Worm (Caenorhabditis elegans) whole organism, young adult: ENCODE data around the gene R10E8.5.

Experiments used
- B0019.2 ChIP-seq: fragments of 200-800 bp; sonication (Bioruptor generic); conservative IDR thresholded peaks from 2 replicates; pipeline ENCODE4 v1.3.6; 2022; ENCODE audit warnings: missing genetic modification reagents, missing genetic modification characterization, missing compliant biosample characterization
- B0261.1 ChIP-seq: sonication (generic microtip); optimal IDR thresholded peaks from 2 replicates; lab custom pipeline; 2016; ENCODE audit warnings: mild to moderate bottlenecking, missing genetic modification characterization, moderate library complexity, missing compliant biosample characterization
- C06A6.2 ChIP-seq: fragments of 200-800 bp; sonication (Bioruptor generic); conservative IDR thresholded peaks from 2 replicates; pipeline ENCODE4 v1.3.6; 2022; ENCODE audit warnings: missing genetic modification characterization, missing compliant biosample characterization
- D2030.7 ChIP-seq: fragments of 200-800 bp; sonication (Bioruptor generic); IDR thresholded peaks from 2 replicates; pipeline ENCODE4 v1.3.6; 2022; ENCODE audit warnings: missing genetic modification reagents, missing genetic modification characterization, missing compliant biosample characterization
- F23B12.7 ChIP-seq: sonication (generic microtip); optimal IDR thresholded peaks from 2 replicates; lab custom pipeline; 2017; ENCODE audit warnings: missing genetic modification characterization, mild to moderate bottlenecking, missing compliant biosample characterization, antibody characterized with exemption, moderate library complexity; ENCODE audit not compliant: insufficient read depth
- F39B2.1 ChIP-seq: fragments of 200-800 bp; sonication (Bioruptor generic); IDR thresholded peaks from 2 replicates; pipeline ENCODE4 v1.3.6; 2022; ENCODE audit warnings: missing genetic modification reagents, missing genetic modification characterization, missing compliant biosample characterization
- F55B11.4 ChIP-seq: sonication (generic microtip); optimal IDR thresholded peaks from 2 replicates; lab custom pipeline; 2016; ENCODE audit warnings: missing compliant biosample characterization, missing genetic modification characterization, borderline replicate concordance; ENCODE audit not compliant: insufficient read depth
- F57A8.1 ChIP-seq: fragments of 200-800 bp; sonication (Bioruptor generic); optimal IDR thresholded peaks from 2 replicates; lab custom pipeline; 2018; ENCODE audit warnings: mild to moderate bottlenecking, missing genetic modification characterization, moderate library complexity, missing compliant biosample characterization
- K11D2.4 ChIP-seq: fragments of 200-800 bp; sonication (Bioruptor generic); IDR thresholded peaks from 2 replicates; pipeline ENCODE4 v1.3.6; 2022; ENCODE audit warnings: missing genetic modification reagents, missing genetic modification characterization, missing compliant biosample characterization
- Y53F4B.3 ChIP-seq: fragments of 200-800 bp; sonication (Bioruptor generic); IDR thresholded peaks from 2 replicates; pipeline ENCODE4 v1.3.6; 2022; ENCODE audit warnings: missing genetic modification reagents, missing genetic modification characterization, missing compliant biosample characterization
- Y53G8AR.9 ChIP-seq: fragments of 200-800 bp; sonication (Bioruptor generic); conservative IDR thresholded peaks from 2 replicates; pipeline ENCODE4 v1.3.6; 2022; ENCODE audit warnings: missing genetic modification reagents, missing genetic modification characterization, missing compliant biosample characterization
- Y79H2A.3 ChIP-seq: fragments of 200-800 bp; sonication (Bioruptor generic); conservative IDR thresholded peaks from 2 replicates; pipeline ENCODE4 v1.3.6; 2022; ENCODE audit warnings: missing genetic modification reagents, missing genetic modification characterization, missing compliant biosample characterization
- ZK185.1 ChIP-seq: sonication (generic microtip); optimal IDR thresholded peaks from 2 replicates; lab custom pipeline; 2016; ENCODE audit warnings: mild to moderate bottlenecking, missing genetic modification characterization, missing compliant biosample characterization; ENCODE audit not compliant: poor library complexity, severe bottlenecking
- aptf-3 ChIP-seq: fragments of 200-800 bp; sonication (Bioruptor generic); IDR thresholded peaks from 2 replicates; pipeline ENCODE4 v1.3.6; 2022; ENCODE audit warnings: missing genetic modification characterization, missing compliant biosample characterization
- athp-1 ChIP-seq: sonication (generic microtip); optimal IDR thresholded peaks from 2 replicates; lab custom pipeline; 2017; ENCODE audit warnings: mild to moderate bottlenecking, missing genetic modification characterization, missing compliant biosample characterization
- attf-3 ChIP-seq: fragments of 200-800 bp; sonication (Bioruptor generic); conservative IDR thresholded peaks from 2 replicates; pipeline ENCODE4 v1.3.6; 2022; ENCODE audit warnings: missing genetic modification reagents, missing genetic modification characterization, missing compliant biosample characterization
- ceh-91 ChIP-seq: fragments of 200-800 bp; sonication (Bioruptor generic); IDR thresholded peaks from 2 replicates; pipeline ENCODE4 v1.3.6; 2022; ENCODE audit warnings: missing genetic modification reagents, missing genetic modification characterization, missing compliant biosample characterization
- dpl-1 ChIP-seq: fragments of 150-350 bp; optimal IDR thresholded peaks from 2 replicates; lab custom pipeline; 2014; ENCODE audit warnings: missing biosample characterization, missing genetic modification reagents, missing genetic modification characterization
- egl-44 ChIP-seq: fragments of 200-800 bp; sonication (Bioruptor generic); IDR thresholded peaks from 2 replicates; pipeline ENCODE4 v1.3.6; 2022; ENCODE audit warnings: missing genetic modification reagents, missing genetic modification characterization, missing compliant biosample characterization
- egrh-3 ChIP-seq: fragments of 200-800 bp; sonication (Bioruptor generic); IDR thresholded peaks from 2 replicates; pipeline ENCODE4 v1.3.6; 2022; ENCODE audit warnings: missing genetic modification reagents, missing genetic modification characterization, missing compliant biosample characterization
- fkh-3 ChIP-seq: sonication (generic microtip); optimal IDR thresholded peaks from 2 replicates; lab custom pipeline; 2016; ENCODE audit warnings: mild to moderate bottlenecking, missing genetic modification characterization, missing compliant biosample characterization
- hlh-26 ChIP-seq: fragments of 200-800 bp; sonication (Bioruptor generic); conservative IDR thresholded peaks from 2 replicates; pipeline ENCODE4 v1.3.6; 2022; ENCODE audit warnings: missing genetic modification reagents, missing genetic modification characterization, missing compliant biosample characterization
- hrde-1 ChIP-seq: sonication (generic microtip); optimal IDR thresholded peaks from 2 replicates; lab custom pipeline; 2016; ENCODE audit warnings: missing genetic modification characterization, mild to moderate bottlenecking, missing compliant biosample characterization, moderate library complexity, missing genotype, missing genetic modification reagents, borderline replicate concordance
- let-526 ChIP-seq: fragments of 200-800 bp; sonication (Bioruptor generic); IDR thresholded peaks from 2 replicates; pipeline ENCODE4 v1.3.6; 2022; ENCODE audit warnings: missing genetic modification reagents, missing genetic modification characterization, missing compliant biosample characterization
- lin-26 ChIP-seq: fragments of 200-800 bp; sonication (Bioruptor generic); IDR thresholded peaks from 2 replicates; pipeline ENCODE4 v1.3.6; 2022; ENCODE audit warnings: missing genetic modification reagents, missing genetic modification characterization, missing compliant biosample characterization
- lin-35 ChIP-seq, 3 experiments: fragments of 150-350 bp in 2 of 3; sonication (generic microtip) in 1 of 3; optimal IDR thresholded peaks; 2 replicates each; lab custom pipeline; 2014 to 2018; ENCODE audit warnings: missing biosample characterization in 3 of 3, missing genetic modification characterization in 3 of 3, missing genetic modification reagents in 3 of 3
- lir-1 ChIP-seq: fragments of 200-800 bp; sonication (Bioruptor generic); conservative IDR thresholded peaks from 2 replicates; pipeline ENCODE4 v1.3.6; 2022; ENCODE audit warnings: missing genetic modification reagents, missing genetic modification characterization, missing compliant biosample characterization
- mxl-1 ChIP-seq: sonication (generic microtip); optimal IDR thresholded peaks from 2 replicates; lab custom pipeline; 2016; ENCODE audit warnings: missing genetic modification characterization, missing compliant biosample characterization
- nfyb-1 ChIP-seq: fragments of 200-800 bp; sonication (Bioruptor generic); IDR thresholded peaks from 2 replicates; pipeline ENCODE4 v1.3.6; 2022; ENCODE audit warnings: missing genetic modification reagents, missing genetic modification characterization, missing compliant biosample characterization
- nhr-80 ChIP-seq: sonication (generic microtip); optimal IDR thresholded peaks from 2 replicates; lab custom pipeline; 2016; ENCODE audit warnings: missing genetic modification characterization, missing compliant biosample characterization
- pha-4 ChIP-seq: fragments of 150-350 bp; sonication (generic microtip); optimal IDR thresholded peaks from 2 replicates; lab custom pipeline; 2014; ENCODE audit warnings: missing biosample characterization, missing genetic modification reagents, missing genetic modification characterization
- rec-8 ChIP-seq, 2 experiments: sonication (generic microtip); optimal IDR thresholded peaks; 2 replicates each; lab custom pipeline; 2016; ENCODE audit warnings: mild to moderate bottlenecking in 2 of 2, missing genetic modification characterization in 2 of 2, missing genetic modification reagents in 2 of 2, missing genotype in 2 of 2, missing biosample characterization in 1 of 2, missing compliant biosample characterization in 1 of 2, moderate library complexity in 1 of 2
- snpc-3.4 ChIP-seq: sonication (generic microtip); optimal IDR thresholded peaks from 2 replicates; lab custom pipeline; 2017; ENCODE audit warnings: missing genetic modification characterization, mild to moderate bottlenecking, missing compliant biosample characterization, antibody characterized with exemption, moderate library complexity, missing genotype, missing genetic modification reagents
- sptf-2 ChIP-seq: fragments of 200-800 bp; sonication (Bioruptor generic); optimal IDR thresholded peaks from 2 replicates; lab custom pipeline; 2018; ENCODE audit warnings: mild to moderate bottlenecking, missing genetic modification characterization, missing compliant biosample characterization
- unc-130 ChIP-seq: sonication (generic microtip); optimal IDR thresholded peaks from 2 replicates; lab custom pipeline; 2016; ENCODE audit warnings: missing genetic modification reagents, missing genetic modification characterization, missing compliant biosample characterization
- ztf-18 ChIP-seq: sonication (generic microtip); optimal IDR thresholded peaks from 2 replicates; lab custom pipeline; 2016; ENCODE audit warnings: missing genotype, mild to moderate bottlenecking, missing genetic modification characterization, missing compliant biosample characterization
- ztf-22 ChIP-seq: fragments of 200-800 bp; sonication (Bioruptor generic); optimal IDR thresholded peaks from 2 replicates; lab custom pipeline; 2018; ENCODE audit warnings: mild to moderate bottlenecking, missing genetic modification characterization, moderate library complexity, missing compliant biosample characterization
- ztf-28 ChIP-seq: fragments of 200-800 bp; sonication (Bioruptor generic); IDR thresholded peaks from 2 replicates; pipeline ENCODE4 v1.3.6; 2022; ENCODE audit warnings: missing genetic modification reagents, missing genetic modification characterization, missing compliant biosample characterization

Gene R10E8.5

ce11 chrV:18265514-18265913 lies 10.9 kb downstream of the R10E8.5 start:
- TF ChIP-seq sptf-2 (GFP tag; lab: Kevin White, UChicago) (no peak), ztf-18 (tag; lab: Kevin White, UChicago) (no peak), snpc-3.4 (tag; lab: Kevin White, UChicago) (no peak), Y53G8AR.9 (GFP tag; lab: Robert Waterston, UW) (no peak), C06A6.2 (GFP tag; lab: Robert Waterston, UW) (no peak), K11D2.4 (GFP tag; lab: Robert Waterston, UW) (no peak), lin-35 (GFP tag; optimal IDR thresholded peaks at IDR 0.05; lab: Kevin White, UChicago) (no peak), egl-44 (GFP tag; lab: Robert Waterston, UW) (no peak), pha-4 (tag; lab: Kevin White, UChicago) (no peak), B0019.2 (GFP tag; lab: Robert Waterston, UW) (no peak), ztf-22 (GFP tag; lab: Kevin White, UChicago) (no peak), nfyb-1 (GFP tag; lab: Robert Waterston, UW) (no peak), F23B12.7 (tag; lab: Kevin White, UChicago) (no peak), B0261.1 (tag; lab: Kevin White, UChicago) (no peak), lir-1 (GFP tag; lab: Robert Waterston, UW) (no peak), D2030.7 (GFP tag; lab: Robert Waterston, UW) (no peak), unc-130 (GFP tag; lab: Kevin White, UChicago) (no peak)

- no peak for TF ChIP-seq aptf-3 (GFP tag; lab: Robert Waterston, UW)
- TF ChIP-seq ztf-28 (GFP tag; lab: Robert Waterston, UW), result no peak
- TF ChIP-seq let-526 (GFP tag; lab: Robert Waterston, UW), result no peak
- TF ChIP-seq B0261.1 (tag; lab: Kevin White, UChicago), result no peak
- TF ChIP-seq nhr-80 (tag; lab: Kevin White, UChicago), result peak; percentile 48
These were observed 11.7 kb downstream of the R10E8.5 start, which contains the start of gene R10E8.6 for ce11 chrV:18266238-18266637. Gene R10E8.6, minus strand, starts transcription at chrV:18266391.

- no peak for TF ChIP-seq B0019.2 (GFP tag; lab: Robert Waterston, UW)
- no peak for TF ChIP-seq athp-1
- no peak for TF ChIP-seq hrde-1 (tag; lab: Kevin White, UChicago)
- TF ChIP-seq Y79H2A.3 (GFP tag; lab: Robert Waterston, UW), result no peak
- TF ChIP-seq rec-8 (tag; optimal IDR thresholded peaks at IDR 0.05; lab: Kevin White, UChicago), result no peak
- TF ChIP-seq F55B11.4 (tag; lab: Kevin White, UChicago), result no peak
- TF ChIP-seq F57A8.1 (GFP tag; lab: Kevin White, UChicago), result no peak
- TF ChIP-seq fkh-3, result no peak
- TF ChIP-seq hlh-26 (GFP tag; lab: Robert Waterston, UW), result no peak
- TF ChIP-seq Y53F4B.3 (GFP tag; lab: Robert Waterston, UW), result no peak
- TF ChIP-seq attf-3 (GFP tag; lab: Robert Waterston, UW), result no peak
- no peak for TF ChIP-seq dpl-1 (GFP tag; lab: Kevin White, UChicago)
- TF ChIP-seq egrh-3 (GFP tag; lab: Robert Waterston, UW), result no peak
- TF ChIP-seq egl-44 (GFP tag; lab: Robert Waterston, UW), result no peak
- TF ChIP-seq F39B2.1 (GFP tag; lab: Robert Waterston, UW), result no peak
- TF ChIP-seq mxl-1 (tag; lab: Kevin White, UChicago), result no peak
- no peak for TF ChIP-seq ceh-91 (GFP tag; lab: Robert Waterston, UW)
- no peak for TF ChIP-seq lin-26 (GFP tag; lab: Robert Waterston, UW)
- TF ChIP-seq ZK185.1 (tag; lab: Kevin White, UChicago), result no peak
These were observed 14.2 kb downstream of the R10E8.5 start, which contains the start of gene fbxa-213 for ce11 chrV:18268744-18269143. Gene fbxa-213, minus strand, starts transcription at chrV:18268844.
